Worm (Caenorhabditis elegans) whole organism, midembryonic: ENCODE measurements around the gene Y58A7A.3.

Source experiments
- T22C8.4 ChIP-seq: fragments of 200-800 bp; sonication (Bioruptor generic); IDR thresholded peaks from 2 replicates; pipeline ENCODE4 v1.3.6; 2022; ENCODE audit warnings: missing genetic modification characterization, missing compliant biosample characterization
- cog-1 ChIP-seq: sonication (generic microtip); optimal IDR thresholded peaks from 2 replicates; lab custom pipeline; 2016; ENCODE audit warnings: missing genetic modification characterization, missing compliant biosample characterization
- flt-1 ChIP-seq: fragments of 200-800 bp; sonication (Bioruptor generic); IDR thresholded peaks from 2 replicates; pipeline ENCODE4 v1.3.6; 2022; ENCODE audit warnings: missing genetic modification characterization, missing compliant biosample characterization
- klf-2 ChIP-seq: fragments of 200-800 bp; sonication (Bioruptor generic); conservative IDR thresholded peaks from 2 replicates; pipeline ENCODE4 v1.3.6; 2022; ENCODE audit warnings: missing genetic modification reagents, missing genetic modification characterization, missing compliant biosample characterization
- med-1 ChIP-seq: sonication (generic microtip); optimal IDR thresholded peaks from 2 replicates; lab custom pipeline; 2017; ENCODE audit warnings: missing genetic modification characterization, mild to moderate bottlenecking, missing compliant biosample characterization, antibody characterized with exemption, missing genetic modification reagents; ENCODE audit not compliant: insufficient read depth
- ref-1 ChIP-seq: fragments of 200-800 bp; sonication (Bioruptor generic); conservative IDR thresholded peaks from 2 replicates; pipeline ENCODE4 v1.3.6; 2022; ENCODE audit warnings: missing genetic modification reagents, missing genetic modification characterization, missing compliant biosample characterization
- tab-1 ChIP-seq: fragments of 200-800 bp; sonication (Bioruptor generic); IDR thresholded peaks from 2 replicates; pipeline ENCODE4 v1.3.6; 2022; ENCODE audit warnings: missing genetic modification characterization, missing compliant biosample characterization
- ztf-23 ChIP-seq: fragments of 200-800 bp; sonication (Bioruptor generic); IDR thresholded peaks from 2 replicates; pipeline ENCODE4 v1.3.6; 2022; ENCODE audit warnings: missing genetic modification reagents, missing genetic modification characterization, missing compliant biosample characterization
- ztf-29 ChIP-seq: fragments of 200-800 bp; sonication (Bioruptor generic); IDR thresholded peaks from 2 replicates; pipeline ENCODE4 v1.3.6; 2022; ENCODE audit warnings: missing genetic modification reagents, missing genetic modification characterization, missing compliant biosample characterization

The Y58A7A.3 gene

ce11 chrV:5040925-5041324, 39.8 kb downstream of the Y58A7A.3 start, which contains the start of gene K11D12.8:
Gene K11D12.8 (minus strand): TSS chrV:5041001.
- TF ChIP-seq med-1 (GFP tag; lab: Kevin White, UChicago): no peak
- no peak for TF ChIP-seq ref-1
- no peak for TF ChIP-seq ztf-29 (GFP tag; lab: Robert Waterston, UW)
- no peak for TF ChIP-seq tab-1 (GFP tag; lab: Robert Waterston, UW)

ce11 chrV:5039559-5039958, 41.1 kb downstream of the Y58A7A.3 start, which contains the start of gene K11D12.11:
Gene K11D12.11 (minus strand): TSS chrV:5039600.
- no peak for TF ChIP-seq klf-2 (GFP tag; lab: Robert Waterston, UW)
- no peak for TF ChIP-seq flt-1 (GFP tag; lab: Robert Waterston, UW)
- no peak for TF ChIP-seq T22C8.4 (GFP tag; lab: Robert Waterston, UW)
- TF ChIP-seq ref-1: no peak
- TF ChIP-seq med-1 (GFP tag; lab: Kevin White, UChicago): no peak
- no peak for TF ChIP-seq ztf-23 (GFP tag; lab: Robert Waterston, UW)
- no peak for TF ChIP-seq tab-1 (GFP tag; lab: Robert Waterston, UW)
- TF ChIP-seq cog-1 (tag; lab: Kevin White, UChicago): no peak
- no peak for TF ChIP-seq ztf-29 (GFP tag; lab: Robert Waterston, UW)

ce11 chrV:5038449-5038848, 42.3 kb downstream of the Y58A7A.3 start:
- TF ChIP-seq ref-1 (no peak), ztf-23 (GFP tag; lab: Robert Waterston, UW) (no peak), tab-1 (GFP tag; lab: Robert Waterston, UW) (no peak), T22C8.4 (GFP tag; lab: Robert Waterston, UW) (no peak), cog-1 (tag; lab: Kevin White, UChicago) (no peak), ztf-29 (GFP tag; lab: Robert Waterston, UW) (no peak), flt-1 (GFP tag; lab: Robert Waterston, UW) (no peak), klf-2 (GFP tag; lab: Robert Waterston, UW) (no peak), med-1 (GFP tag; lab: Kevin White, UChicago) (no peak)

DNA sequence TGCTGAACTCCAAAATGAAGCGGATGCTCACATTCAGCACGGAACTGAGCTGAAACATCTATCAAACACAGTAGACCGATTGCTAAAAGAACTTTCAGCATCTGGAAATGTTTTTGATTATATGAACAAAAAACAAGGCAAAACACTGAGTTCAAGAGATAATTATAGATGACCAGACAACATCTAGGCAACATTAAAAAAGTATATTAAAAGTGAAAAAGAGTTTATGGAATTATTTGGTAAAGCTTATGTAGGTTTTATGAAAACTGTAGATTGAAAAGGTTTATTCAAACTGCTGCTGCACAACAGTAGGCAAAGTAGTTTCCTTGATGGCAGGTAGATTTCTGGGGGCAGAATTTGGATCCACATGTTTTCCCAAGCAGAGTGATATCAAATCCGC, 44.3 kb downstream of the Y58A7A.3 start, which contains the start of gene K11D12.7:
Gene K11D12.7 (minus strand): TSS at position 101 of the 400 bp plus-strand sequence.
- no peak for TF ChIP-seq med-1 (GFP tag; lab: Kevin White, UChicago)
- no peak for TF ChIP-seq T22C8.4 (GFP tag; lab: Robert Waterston, UW)

DNA sequence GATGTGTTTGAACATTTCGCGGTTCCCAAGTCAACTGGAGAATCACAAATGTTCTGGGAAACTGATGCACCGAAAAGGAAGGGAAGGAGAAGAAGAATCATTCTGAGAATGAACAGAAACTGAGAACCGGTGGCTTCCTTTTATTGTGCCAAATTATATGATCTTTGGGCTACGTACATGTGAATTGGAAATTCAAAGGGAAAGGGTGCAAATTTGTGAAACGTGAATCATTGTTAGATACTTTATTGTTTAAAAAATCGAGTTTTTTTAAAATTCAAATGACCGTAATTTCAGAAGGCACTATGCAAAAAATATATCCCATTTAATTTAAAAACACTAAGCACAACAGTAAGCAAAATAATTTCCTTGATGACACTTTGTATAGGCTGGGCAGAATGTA, 45.6 kb downstream of the Y58A7A.3 start, which contains the start of gene K11D12.6:
Gene K11D12.6 (minus strand): TSS at position 101 of the 400 bp plus-strand sequence.
- TF ChIP-seq T22C8.4 (GFP tag; lab: Robert Waterston, UW) (no peak), tab-1 (GFP tag; lab: Robert Waterston, UW) (no peak), flt-1 (GFP tag; lab: Robert Waterston, UW) (no peak), ztf-23 (GFP tag; lab: Robert Waterston, UW) (no peak), ref-1 (no peak), klf-2 (GFP tag; lab: Robert Waterston, UW) (no peak), cog-1 (tag; lab: Kevin White, UChicago) (no peak), med-1 (GFP tag; lab: Kevin White, UChicago) (no peak), ztf-29 (GFP tag; lab: Robert Waterston, UW) (no peak)

ce11 chrV:5033099-5033498, 47.6 kb downstream of the Y58A7A.3 start, which contains the start of gene K11D12.13:
Gene K11D12.13 (plus strand): TSS chrV:5033399.
- TF ChIP-seq cog-1 (tag; lab: Kevin White, UChicago) (no peak), ref-1 (no peak), klf-2 (GFP tag; lab: Robert Waterston, UW) (no peak), tab-1 (GFP tag; lab: Robert Waterston, UW) (no peak), med-1 (GFP tag; lab: Kevin White, UChicago) (no peak), ztf-23 (GFP tag; lab: Robert Waterston, UW) (no peak)

DNA sequence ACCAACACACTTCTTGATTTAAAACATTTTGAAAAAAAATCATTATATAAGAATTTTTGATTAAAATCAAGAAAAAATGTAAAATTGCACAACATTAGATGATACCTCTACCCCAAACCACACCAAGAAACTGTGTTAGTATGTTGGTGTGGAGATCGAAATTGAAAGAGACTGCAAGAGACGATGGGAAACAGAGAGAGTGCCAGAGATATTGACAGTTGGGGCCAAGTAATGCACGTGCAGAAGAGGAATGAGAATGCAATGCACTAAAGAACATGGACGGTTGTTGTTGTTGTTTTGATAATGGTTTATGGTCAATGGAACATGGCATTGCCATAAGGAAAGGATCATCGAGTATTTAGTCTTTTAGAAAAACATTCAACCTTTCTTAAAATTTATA, 48.5 kb downstream of the Y58A7A.3 start:
- TF ChIP-seq cog-1 (tag; lab: Kevin White, UChicago) (no peak), flt-1 (GFP tag; lab: Robert Waterston, UW) (no peak), klf-2 (GFP tag; lab: Robert Waterston, UW) (no peak), ztf-23 (GFP tag; lab: Robert Waterston, UW) (no peak), med-1 (GFP tag; lab: Kevin White, UChicago) (no peak), T22C8.4 (GFP tag; lab: Robert Waterston, UW) (no peak), tab-1 (GFP tag; lab: Robert Waterston, UW) (no peak), ztf-29 (GFP tag; lab: Robert Waterston, UW) (no peak), ref-1 (no peak)

ce11 chrV:5031764-5032163, 48.9 kb downstream of the Y58A7A.3 start:
- TF ChIP-seq T22C8.4 (GFP tag; lab: Robert Waterston, UW) (no peak), klf-2 (GFP tag; lab: Robert Waterston, UW) (no peak), ref-1 (no peak), med-1 (GFP tag; lab: Kevin White, UChicago) (no peak), flt-1 (GFP tag; lab: Robert Waterston, UW) (no peak), ztf-23 (GFP tag; lab: Robert Waterston, UW) (no peak), ztf-29 (GFP tag; lab: Robert Waterston, UW) (no peak), tab-1 (GFP tag; lab: Robert Waterston, UW) (no peak), cog-1 (tag; lab: Kevin White, UChicago) (no peak)

ce11 chrV:5030715-5031114, 50.0 kb downstream of the Y58A7A.3 start, which contains the start of gene swt-7:
Gene swt-7 (minus strand): TSS chrV:5030815.
- TF ChIP-seq ref-1 (no peak), ztf-23 (GFP tag; lab: Robert Waterston, UW) (no peak)

DNA sequence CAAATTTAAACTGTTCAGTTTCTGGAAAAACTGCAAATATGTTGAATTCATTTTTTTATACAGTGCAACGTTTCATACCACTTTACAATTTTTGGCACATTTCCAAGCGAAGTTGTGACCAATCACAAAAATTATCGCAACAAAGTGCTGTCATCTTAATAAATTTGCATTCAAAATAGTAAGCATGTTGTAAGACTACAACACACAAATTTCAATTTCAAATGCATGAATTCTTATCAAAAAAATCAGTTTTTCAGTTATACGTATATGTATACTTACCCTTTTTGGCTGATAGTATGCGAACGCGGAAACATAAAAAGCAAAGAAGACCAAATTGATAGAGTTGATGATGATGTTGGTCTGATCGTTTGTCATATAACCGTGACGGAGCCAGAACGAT, 50.5 kb downstream of the Y58A7A.3 start:
- no peak for TF ChIP-seq cog-1 (tag; lab: Kevin White, UChicago)
- no peak for TF ChIP-seq ztf-23 (GFP tag; lab: Robert Waterston, UW)
- no peak for TF ChIP-seq ztf-29 (GFP tag; lab: Robert Waterston, UW)
- TF ChIP-seq T22C8.4 (GFP tag; lab: Robert Waterston, UW): no peak
- no peak for TF ChIP-seq med-1 (GFP tag; lab: Kevin White, UChicago)
- no peak for TF ChIP-seq klf-2 (GFP tag; lab: Robert Waterston, UW)
- TF ChIP-seq ref-1: no peak
- no peak for TF ChIP-seq flt-1 (GFP tag; lab: Robert Waterston, UW)
- TF ChIP-seq tab-1 (GFP tag; lab: Robert Waterston, UW): no peak
